Worm (Caenorhabditis elegans) whole organism, L1 larva: ENCODE data around the gene gop-3.
A peak's percentile ranks its signal among the peaks of the same experiment; 100 is the strongest.

Experiments
- F16B12.6 ChIP-seq: fragments of 150-350 bp; optimal IDR thresholded peaks from 2 replicates; lab custom pipeline; 2014; ENCODE audit warnings: missing biosample characterization, missing genetic modification characterization
- Y116A8C.19 ChIP-seq: sonication (generic microtip); optimal IDR thresholded peaks from 2 replicates; lab custom pipeline; 2016; ENCODE audit warnings: missing compliant biosample characterization, missing genetic modification characterization, borderline replicate concordance
- aha-1 ChIP-seq: fragments of 150-350 bp; optimal IDR thresholded peaks from 2 replicates; lab custom pipeline; 2014; ENCODE audit warnings: missing biosample characterization, missing genetic modification characterization
- ama-1 ChIP-seq: fragments of 150-350 bp; optimal IDR thresholded peaks from 2 replicates; lab custom pipeline; 2014
- blmp-1 ChIP-seq: fragments of 150-350 bp; optimal IDR thresholded peaks from 2 replicates; lab custom pipeline; 2014; ENCODE audit warnings: missing biosample characterization, missing genetic modification characterization
- ceh-88 ChIP-seq: fragments of 200-800 bp; sonication (Bioruptor generic); IDR thresholded peaks from 2 replicates; pipeline ENCODE4 v1.3.6; 2022; ENCODE audit warnings: missing genetic modification characterization, missing compliant biosample characterization
- ceh-90 ChIP-seq: sonication (generic microtip); optimal IDR thresholded peaks from 2 replicates; lab custom pipeline; 2016; ENCODE audit warnings: missing genetic modification characterization, missing compliant biosample characterization
- dsc-1 ChIP-seq: sonication (generic microtip); optimal IDR thresholded peaks from 2 replicates; lab custom pipeline; 2016; ENCODE audit warnings: mild to moderate bottlenecking, missing genetic modification characterization, missing compliant biosample characterization
- efl-1 ChIP-seq, 4 experiments: fragments of 150-350 bp; optimal IDR thresholded peaks in 3 of 4; peaks in 1 of 4; 1 replicate in 1 of 4; 2 replicates in 3 of 4; lab custom pipeline; 2014; ENCODE audit warnings: missing biosample characterization in 2 of 4, missing genetic modification characterization in 2 of 4, missing genetic modification reagents in 2 of 4
- elt-2 ChIP-seq: sonication (generic microtip); optimal IDR thresholded peaks from 2 replicates; lab custom pipeline; 2016; ENCODE audit warnings: missing genetic modification characterization, mild to moderate bottlenecking, inconsistent platforms, missing compliant biosample characterization, missing genetic modification reagents
- ets-5 ChIP-seq: fragments of 200-800 bp; sonication (Bioruptor generic); IDR thresholded peaks from 2 replicates; pipeline ENCODE4 v1.3.6; 2022; ENCODE audit warnings: missing genetic modification characterization, missing compliant biosample characterization
- fkh-10 ChIP-seq: sonication (generic microtip); optimal IDR thresholded peaks from 2 replicates; lab custom pipeline; 2017; ENCODE audit warnings: missing biosample characterization, missing genetic modification reagents, missing genetic modification characterization
- fkh-4 ChIP-seq: sonication (generic microtip); optimal IDR thresholded peaks from 2 replicates; lab custom pipeline; 2016; ENCODE audit warnings: missing compliant biosample characterization, missing genetic modification characterization, borderline replicate concordance
- fos-1 ChIP-seq: fragments of 150-350 bp; optimal IDR thresholded peaks from 2 replicates; lab custom pipeline; 2014; ENCODE audit warnings: missing biosample characterization, missing genetic modification characterization
- grh-1 ChIP-seq: fragments of 200-800 bp; sonication (Bioruptor generic); IDR thresholded peaks from 2 replicates; pipeline ENCODE4 v1.3.6; 2022; ENCODE audit warnings: missing genetic modification reagents, missing genetic modification characterization, missing compliant biosample characterization
- hlh-4 ChIP-seq: sonication (generic microtip); optimal IDR thresholded peaks from 2 replicates; lab custom pipeline; 2016; ENCODE audit warnings: mild to moderate bottlenecking, missing genetic modification characterization, missing compliant biosample characterization
- hpl-2 ChIP-seq: fragments of 150-350 bp; optimal IDR thresholded peaks from 2 replicates; lab custom pipeline; 2014; ENCODE audit warnings: missing biosample characterization, missing genetic modification reagents, missing genetic modification characterization
- irx-1 ChIP-seq: sonication (generic microtip); optimal IDR thresholded peaks from 2 replicates; lab custom pipeline; 2016; ENCODE audit warnings: missing genetic modification characterization, missing compliant biosample characterization
- lin-14 ChIP-seq: fragments of 200-800 bp; sonication (Bioruptor generic); optimal IDR thresholded peaks from 2 replicates; lab custom pipeline; 2018; ENCODE audit warnings: mild to moderate bottlenecking, missing genetic modification characterization, moderate library complexity, missing compliant biosample characterization
- lin-35 ChIP-seq, 2 experiments: fragments of 150-350 bp; optimal IDR thresholded peaks; 2 replicates each; lab custom pipeline; 2014; ENCODE audit warnings: missing biosample characterization in 2 of 2, missing genetic modification characterization in 2 of 2, missing genetic modification reagents in 2 of 2
- lir-3 ChIP-seq: sonication (generic microtip); optimal IDR thresholded peaks from 2 replicates; lab custom pipeline; 2016; ENCODE audit warnings: mild to moderate bottlenecking, missing genetic modification characterization, moderate library complexity, missing compliant biosample characterization; ENCODE audit not compliant: poor library complexity
- lsy-2 ChIP-seq, 2 experiments: fragments of 150-350 bp; optimal IDR thresholded peaks; 2 replicates each; lab custom pipeline; 2014; ENCODE audit warnings: missing biosample characterization in 2 of 2, missing genetic modification characterization in 2 of 2
- mef-2 ChIP-seq: fragments of 150-350 bp; optimal IDR thresholded peaks from 2 replicates; lab custom pipeline; 2014; ENCODE audit warnings: missing biosample characterization, missing genetic modification characterization
- mep-1 ChIP-seq: fragments of 150-350 bp; optimal IDR thresholded peaks from 2 replicates; lab custom pipeline; 2014; ENCODE audit warnings: missing biosample characterization, missing genetic modification characterization
- nhr-12 ChIP-seq: sonication (generic microtip); optimal IDR thresholded peaks from 2 replicates; lab custom pipeline; 2017; ENCODE audit warnings: missing biosample characterization, missing genetic modification characterization
- nhr-71 ChIP-seq: sonication (generic microtip); optimal IDR thresholded peaks from 2 replicates; lab custom pipeline; 2016; ENCODE audit warnings: mild to moderate bottlenecking, missing genetic modification characterization, moderate library complexity, missing compliant biosample characterization
- nhr-77 ChIP-seq: fragments of 150-350 bp; optimal IDR thresholded peaks from 2 replicates; lab custom pipeline; 2014; ENCODE audit warnings: missing biosample characterization, missing genetic modification characterization
- nhr-84 ChIP-seq: sonication (generic microtip); optimal IDR thresholded peaks from 2 replicates; lab custom pipeline; 2017; ENCODE audit warnings: missing biosample characterization, missing genetic modification characterization
- nhr-85 ChIP-seq: sonication (generic microtip); peaks from one replicate; lab custom pipeline; 2016; ENCODE audit warnings: missing genetic modification characterization, inconsistent platforms, missing compliant biosample characterization
- pag-3 ChIP-seq: sonication (generic microtip); optimal IDR thresholded peaks from 2 replicates; lab custom pipeline; 2017; ENCODE audit warnings: missing genetic modification characterization, mild to moderate bottlenecking, missing compliant biosample characterization, antibody characterized with exemption, borderline replicate concordance; ENCODE audit not compliant: insufficient read depth
- pqm-1 ChIP-seq: sonication (generic microtip); optimal IDR thresholded peaks from 3 replicates; lab custom pipeline; 2017; ENCODE audit warnings: missing biosample characterization, missing genetic modification characterization
- skn-1 ChIP-seq: fragments of 150-350 bp; optimal IDR thresholded peaks from 2 replicates; lab custom pipeline; 2014; ENCODE audit warnings: missing biosample characterization, missing genetic modification characterization
- snpc-4 ChIP-seq: fragments of 150-350 bp; optimal IDR thresholded peaks from 2 replicates; lab custom pipeline; 2014; ENCODE audit warnings: missing biosample characterization, missing genetic modification characterization
- sox-4 ChIP-seq: sonication (generic microtip); optimal IDR thresholded peaks from 2 replicates; lab custom pipeline; 2016; ENCODE audit warnings: missing genetic modification characterization, missing compliant biosample characterization
- sptf-1 ChIP-seq: fragments of 150-350 bp; optimal IDR thresholded peaks from 2 replicates; lab custom pipeline; 2014; ENCODE audit warnings: missing biosample characterization, missing genetic modification characterization
- swsn-7 ChIP-seq: sonication (generic microtip); optimal IDR thresholded peaks from 2 replicates; lab custom pipeline; 2016; ENCODE audit warnings: missing genetic modification characterization, missing compliant biosample characterization
- tbx-2 ChIP-seq: sonication (generic microtip); optimal IDR thresholded peaks from 2 replicates; lab custom pipeline; 2016; ENCODE audit warnings: missing genetic modification characterization, missing compliant biosample characterization
- unc-130 ChIP-seq: fragments of 150-350 bp; optimal IDR thresholded peaks from 2 replicates; lab custom pipeline; 2017; ENCODE audit warnings: missing biosample characterization, missing genetic modification characterization, inconsistent platforms
- unc-30 ChIP-seq: sonication (generic microtip); optimal IDR thresholded peaks from 2 replicates; lab custom pipeline; 2017; ENCODE audit warnings: missing biosample characterization, missing genetic modification characterization
- unc-62 ChIP-seq: fragments of 150-350 bp; optimal IDR thresholded peaks from 2 replicates; lab custom pipeline; 2014; ENCODE audit warnings: missing biosample characterization, missing genetic modification reagents, missing genetic modification characterization
- unc-98 ChIP-seq: fragments of 200-800 bp; sonication (Bioruptor generic); IDR thresholded peaks from 2 replicates; pipeline ENCODE4 v1.3.6; 2022; ENCODE audit warnings: missing genetic modification characterization, missing compliant biosample characterization

Gene gop-3

ce11 chrIII:5217511-5217910 lies 43.0 kb upstream of the gop-3 start, which contains the start of gene cutl-19:
cutl-19 (minus strand) TSS chrIII:5217611.
- TF ChIP-seq ceh-90 (tag; lab: Kevin White, UChicago) (no peak), mef-2 (tag; lab: Kevin White, UChicago) (no peak), irx-1 (tag; lab: Kevin White, UChicago) (no peak), hpl-2 (GFP tag; lab: Kevin White, UChicago) (no peak), nhr-85 (tag; lab: Kevin White, UChicago) (no peak), blmp-1 (no peak), unc-130 (tag; lab: Kevin White, UChicago) (no peak), ceh-88 (GFP tag; lab: Robert Waterston, UW) (no peak), ets-5 (GFP tag; lab: Robert Waterston, UW) (no peak), unc-30 (no peak), lin-14 (GFP tag; lab: Kevin White, UChicago) (no peak), elt-2 (tag; lab: Kevin White, UChicago) (no peak)

ce11 chrIII:5218687-5219086 lies 41.8 kb upstream of the gop-3 start, which contains the start of gene ZC155.2:
ZC155.2 (plus strand) TSS chrIII:5218987.
- TF ChIP-seq tbx-2 (tag; lab: Kevin White, UChicago) (no peak), unc-98 (no peak), aha-1 (tag; lab: Kevin White, UChicago) (no peak), skn-1 (no peak), swsn-7 (tag; lab: Kevin White, UChicago) (no peak), snpc-4 (no peak), ceh-90 (tag; lab: Kevin White, UChicago) (no peak), lir-3 (tag; lab: Kevin White, UChicago) (no peak), nhr-84 (tag; lab: Kevin White, UChicago) (no peak), fkh-4 (tag; lab: Kevin White, UChicago) (no peak), mef-2 (tag; lab: Kevin White, UChicago) (no peak), fos-1 (tag; lab: Kevin White, UChicago) (no peak), ama-1 (lab: Kevin White, UChicago) (no peak), hlh-4 (tag; lab: Kevin White, UChicago) (no peak), nhr-12 (tag; lab: Kevin White, UChicago) (no peak), sox-4 (tag; lab: Kevin White, UChicago) (no peak), F16B12.6 (tag; lab: Kevin White, UChicago) (no peak)

- TF ChIP-seq nhr-71 (tag; lab: Kevin White, UChicago): no peak
- no peak for TF ChIP-seq lsy-2 (tag; optimal IDR thresholded peaks at IDR 0.05; lab: Kevin White, UChicago)
- no peak for TF ChIP-seq dsc-1 (tag; lab: Kevin White, UChicago)
- TF ChIP-seq Y116A8C.19 (tag; lab: Kevin White, UChicago): no peak
- TF ChIP-seq grh-1: no peak
- no peak for TF ChIP-seq fkh-10
- TF ChIP-seq sox-4 (tag; lab: Kevin White, UChicago): no peak
- TF ChIP-seq unc-62: no peak
- TF ChIP-seq pqm-1 (tag; lab: Kevin White, UChicago): no peak
- TF ChIP-seq lin-35 (GFP tag; optimal IDR thresholded peaks at IDR 0.05; lab: Kevin White, UChicago): no peak
- TF ChIP-seq ama-1 (lab: Kevin White, UChicago): no peak
Measured at ce11 chrIII:5221820-5222219, 38.7 kb upstream of the gop-3 start.

ce11 chrIII:5222777-5223176 lies 37.7 kb upstream of the gop-3 start:
- TF ChIP-seq swsn-7 (tag; lab: Kevin White, UChicago) (no peak), unc-62 (no peak), nhr-77 (tag; lab: Kevin White, UChicago) (peak; percentile 12), nhr-71 (tag; lab: Kevin White, UChicago) (peak; percentile 8), sox-4 (tag; lab: Kevin White, UChicago) (no peak), mep-1 (tag; lab: Kevin White, UChicago) (peak; percentile 35), efl-1 (optimal IDR thresholded peaks at IDR 0.05; lab: Kevin White, UChicago) (no peak), efl-1 (GFP tag; optimal IDR thresholded peaks at IDR 0.05 in 1 of 2; lab: Kevin White, UChicago) (peak in 1 of 2 experiments; percentile 67), lin-14 (GFP tag; lab: Kevin White, UChicago) (peak; percentile 60), nhr-84 (tag; lab: Kevin White, UChicago) (no peak), ceh-90 (tag; lab: Kevin White, UChicago) (no peak), sptf-1 (tag; lab: Kevin White, UChicago) (no peak), pag-3 (no peak)
